Worm (Caenorhabditis elegans) whole organism, late embryonic: Measurements from ENCODE around the gene F32D8.1.
A peak's percentile ranks its signal among the peaks of the same experiment; 100 is the strongest.

Experiments used
- C38D4.7 ChIP-seq: fragments of 200-800 bp; sonication (Bioruptor generic); optimal IDR thresholded peaks from 2 replicates; lab custom pipeline; 2018; ENCODE audit warnings: mild to moderate bottlenecking, missing genetic modification characterization, moderate library complexity, missing compliant biosample characterization
- F13H6.1 ChIP-seq: sonication (generic microtip); optimal IDR thresholded peaks from 2 replicates; lab custom pipeline; 2016; ENCODE audit warnings: missing genetic modification characterization, missing compliant biosample characterization
- K09A11.1 ChIP-seq: sonication (generic microtip); optimal IDR thresholded peaks from 2 replicates; lab custom pipeline; 2017; ENCODE audit warnings: antibody characterized with exemption, mild to moderate bottlenecking, missing genetic modification characterization, missing compliant biosample characterization; ENCODE audit not compliant: insufficient read depth
- T23F11.4 ChIP-seq: fragments of 200-800 bp; sonication (Bioruptor generic); optimal IDR thresholded peaks from 2 replicates; lab custom pipeline; 2018; ENCODE audit warnings: mild to moderate bottlenecking, missing genetic modification characterization, missing compliant biosample characterization
- ceh-18 ChIP-seq: sonication (generic microtip); optimal IDR thresholded peaks from 2 replicates; lab custom pipeline; 2016; ENCODE audit warnings: missing genetic modification characterization, missing compliant biosample characterization
- ceh-19 ChIP-seq: fragments of 200-800 bp; sonication (Bioruptor generic); optimal IDR thresholded peaks from 2 replicates; lab custom pipeline; 2018; ENCODE audit warnings: mild to moderate bottlenecking, missing genetic modification characterization, missing compliant biosample characterization
- ceh-2 ChIP-seq: sonication (generic microtip); optimal IDR thresholded peaks from 2 replicates; lab custom pipeline; 2016; ENCODE audit warnings: missing genotype, missing genetic modification characterization, missing compliant biosample characterization
- ceh-34 ChIP-seq: sonication (generic microtip); optimal IDR thresholded peaks from 2 replicates; lab custom pipeline; 2016; ENCODE audit warnings: mild to moderate bottlenecking, missing genetic modification characterization, missing compliant biosample characterization
- ceh-45 ChIP-seq: fragments of 200-800 bp; sonication (Bioruptor generic); IDR thresholded peaks from 2 replicates; pipeline ENCODE4 v1.3.6; 2022; ENCODE audit warnings: missing genetic modification reagents, missing genetic modification characterization, missing compliant biosample characterization
- ceh-48 ChIP-seq: sonication (generic microtip); optimal IDR thresholded peaks from 2 replicates; lab custom pipeline; 2016; ENCODE audit warnings: missing genetic modification characterization, inconsistent platforms, missing compliant biosample characterization
- ceh-6 ChIP-seq: fragments of 200-800 bp; sonication (Bioruptor generic); optimal IDR thresholded peaks from 2 replicates; lab custom pipeline; 2018; ENCODE audit warnings: mild to moderate bottlenecking, missing genetic modification characterization, missing compliant biosample characterization
- dmd-4 ChIP-seq: sonication (generic microtip); optimal IDR thresholded peaks from 2 replicates; lab custom pipeline; 2016; ENCODE audit warnings: borderline replicate concordance, missing genetic modification characterization, missing compliant biosample characterization
- elt-2 ChIP-seq: sonication (generic microtip); optimal IDR thresholded peaks from 2 replicates; lab custom pipeline; 2016; ENCODE audit warnings: missing genetic modification reagents, missing genetic modification characterization, missing compliant biosample characterization
- elt-4 ChIP-seq: sonication (generic microtip); optimal IDR thresholded peaks from 2 replicates; lab custom pipeline; 2016; ENCODE audit warnings: missing genetic modification characterization, missing compliant biosample characterization
- ets-4 ChIP-seq: sonication (generic microtip); optimal IDR thresholded peaks from 2 replicates; lab custom pipeline; 2016; ENCODE audit warnings: missing genetic modification characterization, missing compliant biosample characterization
- fax-1 ChIP-seq: sonication (generic microtip); optimal IDR thresholded peaks from 2 replicates; lab custom pipeline; 2016; ENCODE audit warnings: missing genotype, missing genetic modification characterization, missing compliant biosample characterization
- fkh-10 ChIP-seq: fragments of 150-350 bp; optimal IDR thresholded peaks from 2 replicates; lab custom pipeline; 2014; ENCODE audit warnings: missing biosample characterization, missing genetic modification reagents, missing genetic modification characterization
- fkh-6 ChIP-seq: sonication (generic microtip); optimal IDR thresholded peaks from 2 replicates; lab custom pipeline; 2016; ENCODE audit warnings: missing genetic modification characterization, missing compliant biosample characterization
- gmeb-2 ChIP-seq: sonication (generic microtip); optimal IDR thresholded peaks from 2 replicates; lab custom pipeline; 2016; ENCODE audit warnings: missing genetic modification characterization, inconsistent platforms, missing compliant biosample characterization
- hlh-13 ChIP-seq: fragments of 200-800 bp; sonication (Bioruptor generic); optimal IDR thresholded peaks from 2 replicates; lab custom pipeline; 2018; ENCODE audit warnings: mild to moderate bottlenecking, missing genetic modification characterization, missing compliant biosample characterization
- lim-6 ChIP-seq: sonication (generic microtip); optimal IDR thresholded peaks from 2 replicates; lab custom pipeline; 2016; ENCODE audit warnings: missing genetic modification characterization, missing compliant biosample characterization
- nfya-1 ChIP-seq: sonication (generic microtip); optimal IDR thresholded peaks from 2 replicates; lab custom pipeline; 2017; ENCODE audit warnings: missing genetic modification characterization, mild to moderate bottlenecking, missing compliant biosample characterization, antibody characterized with exemption, moderate library complexity
- nhr-11 ChIP-seq: fragments of 150-350 bp; optimal IDR thresholded peaks from 2 replicates; lab custom pipeline; 2014; ENCODE audit warnings: missing biosample characterization, missing genetic modification characterization
- npax-4 ChIP-seq: sonication (generic microtip); optimal IDR thresholded peaks from 2 replicates; lab custom pipeline; 2016; ENCODE audit warnings: missing genetic modification characterization, missing compliant biosample characterization
- odd-2 ChIP-seq: sonication (generic microtip); optimal IDR thresholded peaks from 2 replicates; lab custom pipeline; 2017; ENCODE audit warnings: antibody characterized with exemption, mild to moderate bottlenecking, missing genetic modification characterization, missing compliant biosample characterization
- pha-4 ChIP-seq: fragments of 150-350 bp; optimal IDR thresholded peaks from 2 replicates; lab custom pipeline; 2018; ENCODE audit warnings: missing biosample characterization, missing genetic modification reagents, missing genetic modification characterization
- pqm-1 ChIP-seq: sonication (generic microtip); optimal IDR thresholded peaks from 2 replicates; lab custom pipeline; 2016; ENCODE audit warnings: missing genetic modification characterization, missing compliant biosample characterization
- sox-4 ChIP-seq: sonication (generic microtip); optimal IDR thresholded peaks from 2 replicates; lab custom pipeline; 2017; ENCODE audit warnings: mild to moderate bottlenecking, missing genetic modification characterization, inconsistent platforms, missing compliant biosample characterization
- syd-9 ChIP-seq: sonication (generic microtip); optimal IDR thresholded peaks from 2 replicates; lab custom pipeline; 2016; ENCODE audit warnings: mild to moderate bottlenecking, missing genetic modification characterization, moderate library complexity, missing compliant biosample characterization
- unc-42 ChIP-seq: sonication (generic microtip); optimal IDR thresholded peaks from 2 replicates; lab custom pipeline; 2016; ENCODE audit warnings: missing genotype, missing genetic modification characterization, missing compliant biosample characterization
- zip-5 ChIP-seq: sonication (generic microtip); optimal IDR thresholded peaks from 2 replicates; lab custom pipeline; 2016; ENCODE audit warnings: missing genetic modification characterization, missing compliant biosample characterization

F32D8.1 gene

DNA sequence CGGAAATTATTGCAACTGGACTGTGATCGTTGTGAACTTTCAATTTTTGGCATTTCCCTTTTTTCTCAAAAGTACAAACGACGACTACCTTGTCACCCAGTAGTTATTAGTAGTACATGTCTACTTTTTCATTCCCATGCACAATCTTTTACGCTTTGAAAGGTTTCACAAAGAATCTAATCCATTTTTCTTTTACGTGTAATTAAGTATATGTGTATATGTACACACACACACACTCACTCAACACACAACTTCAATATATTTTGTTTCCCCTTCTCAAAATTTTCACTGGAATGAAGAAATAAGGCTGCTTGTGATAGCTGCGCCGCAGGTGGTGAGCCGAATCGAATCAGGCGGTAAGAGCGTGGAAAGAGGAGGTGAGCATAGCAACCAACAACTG, 44.1 kb downstream of the F32D8.1 start, which contains the start of gene F58B4.6:
Gene F58B4.6 (plus strand): TSS at position 301 of the 400 bp plus-strand sequence.
- TF ChIP-seq dmd-4 (tag; lab: Kevin White, UChicago) = no peak
- no peak for TF ChIP-seq T23F11.4

ce11 chrV:10925658-10926057, 45.0 kb downstream of the F32D8.1 start:
- TF ChIP-seq gmeb-2 (no peak), fkh-6 (tag; lab: Kevin White, UChicago) (no peak), ceh-19 (no peak), ceh-2 (tag; lab: Kevin White, UChicago) (no peak)

DNA sequence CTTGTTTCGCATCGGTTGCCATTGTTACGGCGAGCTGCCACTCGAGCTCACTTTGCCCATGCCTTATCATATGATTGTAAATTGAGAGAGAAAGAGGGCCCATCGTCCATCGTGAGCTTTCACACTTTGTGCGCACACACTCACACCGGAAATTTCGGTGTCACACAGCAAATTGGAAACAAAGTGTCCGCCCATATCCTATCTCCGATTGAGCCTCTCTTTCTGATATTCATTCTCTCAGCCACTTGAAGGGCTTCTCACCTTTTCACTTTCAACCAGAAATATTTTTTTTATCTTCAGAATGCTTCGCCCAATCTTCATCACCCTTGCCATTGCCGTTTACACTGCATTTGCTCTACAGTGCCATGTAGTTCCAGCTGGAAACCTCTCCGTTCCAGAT, 48.9 kb downstream of the F32D8.1 start, which contains the start of gene F58B4.3:
Gene F58B4.3 (plus strand): TSS at position 301 of the 400 bp plus-strand sequence.
- TF ChIP-seq K09A11.1 (no peak), F13H6.1 (tag; lab: Kevin White, UChicago) (no peak), T23F11.4 (no peak), syd-9 (no peak), ceh-19 (no peak), C38D4.7 (GFP tag; lab: Kevin White, UChicago) (no peak), zip-5 (no peak), lim-6 (tag; lab: Kevin White, UChicago) (no peak), odd-2 (tag; lab: Kevin White, UChicago) (no peak), npax-4 (tag; lab: Kevin White, UChicago) (no peak)

ce11 chrV:10931189-10931588, 50.6 kb downstream of the F32D8.1 start, which contains the start of gene scvp-1:
TSS of gene scvp-1 (minus strand) at chrV:10931289.
- TF ChIP-seq fkh-10 (no peak), hlh-13 (no peak), F13H6.1 (tag; lab: Kevin White, UChicago) (no peak), ceh-45 (GFP tag; lab: Robert Waterston, UW) (no peak), ets-4 (tag; lab: Kevin White, UChicago) (no peak), ceh-6 (no peak), fax-1 (no peak), pha-4 (tag; lab: Kevin White, UChicago) (no peak), sox-4 (tag; lab: Kevin White, UChicago) (no peak), ceh-48 (tag; lab: Kevin White, UChicago) (no peak), unc-42 (tag; lab: Kevin White, UChicago) (no peak), fkh-6 (tag; lab: Kevin White, UChicago) (no peak), nfya-1 (tag; lab: Kevin White, UChicago) (no peak), nhr-11 (tag; lab: Kevin White, UChicago) (no peak), elt-4 (tag; lab: Kevin White, UChicago) (no peak), ceh-18 (tag; lab: Kevin White, UChicago) (no peak)

- no peak for TF ChIP-seq pqm-1 (tag; lab: Kevin White, UChicago)
- TF ChIP-seq ceh-34 (tag; lab: Kevin White, UChicago) = no peak
- TF ChIP-seq elt-2 (tag; lab: Kevin White, UChicago) = peak; percentile 63
These were observed 51.8 kb downstream of the F32D8.1 start, which contains the start of gene F58B4.5 for ce11 chrV:10932411-10932810. TSS of gene F58B4.5 (plus strand) at chrV:10932693.
